Worm (Caenorhabditis elegans): ENCODE results near the gene F32D8.12.

The F32D8.12 gene

DNA sequence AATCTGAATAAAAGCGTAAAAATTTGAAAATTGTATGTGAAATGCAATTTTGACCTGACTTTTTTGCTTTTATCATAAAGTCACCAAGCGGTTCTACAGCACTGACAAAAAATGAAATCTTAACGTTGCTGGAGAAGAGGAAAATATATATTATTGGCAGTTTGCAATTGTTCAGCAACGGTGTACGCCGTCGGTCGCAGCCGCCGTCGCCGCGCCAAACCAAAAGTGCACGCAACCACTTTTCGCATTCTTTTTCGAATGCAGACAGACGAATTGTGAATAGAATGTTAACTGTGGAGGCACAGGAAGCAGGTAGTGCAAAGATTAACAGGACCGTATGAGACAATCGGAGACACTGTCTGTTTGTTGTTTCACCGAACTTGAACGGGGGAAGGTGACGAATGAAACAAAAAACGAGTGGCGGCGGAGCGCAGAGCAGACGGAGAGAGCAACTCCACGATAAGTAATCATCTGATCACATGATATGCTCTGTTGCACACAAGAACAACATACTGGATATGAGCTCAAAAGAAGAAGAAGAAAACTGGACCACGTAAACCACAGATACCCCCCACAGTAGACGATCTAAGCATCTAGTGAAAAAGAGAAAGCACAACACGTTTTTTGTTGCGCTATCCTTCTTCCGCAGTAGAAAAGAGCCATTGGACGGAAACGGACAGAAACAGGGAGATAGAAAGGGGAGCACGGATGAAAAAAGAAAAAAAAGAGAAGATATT is 33.8 kb downstream of the F32D8.12 start:
- TF ChIP-seq sea-1 (GFP tag; conservative IDR thresholded peaks at IDR 0.05) (no peak), aly-1 (tag; optimal IDR thresholded peaks at IDR 0.05) (no peak), F13C5.2 (tag; optimal IDR thresholded peaks at IDR 0.05) (no peak), B0310.2 (tag; optimal IDR thresholded peaks at IDR 0.05) (no peak), scrt-1 (GFP tag; IDR thresholded peaks at IDR 0.05) (no peak), tra-4 (tag; optimal IDR thresholded peaks at IDR 0.05) (no peak), ama-1 (optimal IDR thresholded peaks at IDR 0.05) (no peak), hmbx-1 (tag; optimal IDR thresholded peaks at IDR 0.05) (no peak), ets-7 (tag; optimal IDR thresholded peaks at IDR 0.05) (no peak)

DNA sequence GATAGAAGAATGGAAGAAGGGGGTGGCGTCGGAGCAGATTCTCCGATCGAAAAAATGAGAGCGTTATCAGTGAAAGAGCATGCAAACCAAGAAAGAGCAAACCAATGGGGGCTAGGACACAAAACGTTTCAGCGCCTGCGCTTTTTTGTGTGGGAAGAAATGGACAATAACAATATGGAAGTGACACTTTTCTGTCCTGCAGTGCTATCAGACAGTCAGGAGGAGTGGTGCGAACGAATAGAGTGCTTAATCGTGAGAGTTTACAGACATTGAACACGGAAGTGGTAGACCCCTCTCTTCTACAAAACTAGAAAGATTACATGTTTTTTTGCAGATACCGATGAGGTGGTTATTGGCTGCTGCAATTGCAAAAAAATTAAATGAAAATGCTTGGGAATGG is 35.5 kb downstream of the F32D8.12 start:
- no peak for TF ChIP-seq tbx-11 (GFP tag; IDR thresholded peaks at IDR 0.05)
- no peak for TF ChIP-seq ceh-13 (GFP tag; optimal IDR thresholded peaks at IDR 0.05)
- no peak for TF ChIP-seq B0310.2 (tag; optimal IDR thresholded peaks at IDR 0.05)
- TF ChIP-seq scrt-1 (GFP tag; IDR thresholded peaks at IDR 0.05): no peak
- no peak for TF ChIP-seq aly-1 (tag; optimal IDR thresholded peaks at IDR 0.05)
- TF ChIP-seq flt-1 (GFP tag; IDR thresholded peaks at IDR 0.05): no peak
- TF ChIP-seq ets-7 (tag; optimal IDR thresholded peaks at IDR 0.05): no peak
- TF ChIP-seq hmbx-1 (tag; optimal IDR thresholded peaks at IDR 0.05): no peak
- no peak for TF ChIP-seq tra-4 (tag; optimal IDR thresholded peaks at IDR 0.05)

DNA sequence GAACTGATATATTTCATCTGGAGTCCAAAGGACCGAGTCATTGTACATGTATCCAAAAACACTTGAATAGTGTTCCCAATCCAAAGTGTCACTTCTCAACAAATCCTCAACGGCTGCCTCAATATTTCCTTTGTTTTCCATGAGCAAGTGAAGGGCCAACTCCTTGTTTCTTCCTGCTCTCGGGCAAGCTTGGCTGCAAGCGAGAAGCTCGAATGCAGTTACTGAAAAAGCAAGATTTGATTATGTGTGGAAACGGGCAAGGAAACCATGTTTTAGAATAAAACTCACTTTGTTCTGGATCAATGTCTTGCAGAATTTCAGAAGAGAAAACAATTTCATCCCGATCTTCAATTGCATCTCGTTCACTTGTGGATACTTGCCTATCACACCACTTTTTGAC is 36.6 kb downstream of the F32D8.12 start:
- TF ChIP-seq hnd-1 (tag; optimal IDR thresholded peaks at IDR 0.05): no peak
- TF ChIP-seq sea-1 (GFP tag; conservative IDR thresholded peaks at IDR 0.05): no peak
- TF ChIP-seq tra-4 (tag; optimal IDR thresholded peaks at IDR 0.05): no peak
- TF ChIP-seq ama-1 (optimal IDR thresholded peaks at IDR 0.05): no peak
- no peak for TF ChIP-seq ets-7 (tag; optimal IDR thresholded peaks at IDR 0.05)

DNA sequence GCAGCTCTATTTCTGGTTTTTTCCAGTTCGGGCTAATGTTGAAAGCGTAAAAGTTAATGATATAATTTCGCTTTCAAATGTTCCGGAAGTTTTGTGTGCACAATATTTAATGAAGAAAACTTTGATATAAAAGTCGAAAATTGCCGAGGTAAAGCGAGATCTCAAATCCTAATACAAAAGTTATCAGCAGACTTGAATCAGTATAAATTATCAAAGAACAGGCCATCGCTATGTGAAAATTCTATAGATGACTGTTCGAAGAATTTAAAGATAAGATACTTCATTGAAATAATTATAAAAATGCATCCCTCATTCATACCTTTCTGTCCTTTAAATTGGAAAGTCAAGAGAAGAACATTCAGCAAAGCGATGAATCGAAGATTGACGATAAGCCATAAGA is 43.9 kb downstream of the F32D8.12 start, which contains the start of gene C29A12.6:
C29A12.6 (plus strand) TSS at position 301 of the 400 bp plus-strand sequence.
- TF ChIP-seq tbx-37 (GFP tag; conservative IDR thresholded peaks at IDR 0.05) (no peak), ama-1 (optimal IDR thresholded peaks at IDR 0.05) (no peak), flt-1 (GFP tag; IDR thresholded peaks at IDR 0.05) (no peak), F13C5.2 (tag; optimal IDR thresholded peaks at IDR 0.05) (no peak), aly-1 (tag; optimal IDR thresholded peaks at IDR 0.05) (no peak), pes-1 (GFP tag; IDR thresholded peaks at IDR 0.05) (no peak), ceh-36 (tag; optimal IDR thresholded peaks at IDR 0.05) (no peak), ets-7 (tag; optimal IDR thresholded peaks at IDR 0.05) (no peak), hnd-1 (tag; optimal IDR thresholded peaks at IDR 0.05) (no peak), hmbx-1 (tag; optimal IDR thresholded peaks at IDR 0.05) (no peak)

DNA sequence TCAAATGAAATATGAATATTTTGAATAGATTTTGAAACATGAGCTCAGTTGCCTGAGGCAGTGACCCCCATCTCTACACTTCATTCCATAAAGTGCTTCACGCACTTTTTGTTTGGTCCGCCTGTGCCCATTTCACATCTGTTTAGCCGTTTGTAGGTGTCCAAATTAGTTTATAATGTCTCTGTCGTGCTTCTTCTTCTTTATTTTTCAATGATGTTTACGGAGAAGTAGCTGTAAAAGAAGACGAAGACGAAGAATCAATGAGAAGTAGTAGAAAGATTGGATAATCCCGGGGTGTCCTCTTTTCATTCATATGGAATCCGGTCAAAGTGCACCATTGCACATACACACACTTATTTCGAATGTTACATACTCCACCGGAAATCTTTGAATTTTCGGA is 51.4 kb downstream of the F32D8.12 start:
- TF ChIP-seq aly-1 (tag; optimal IDR thresholded peaks at IDR 0.05) (no peak), flt-1 (GFP tag; IDR thresholded peaks at IDR 0.05) (no peak), tbx-37 (GFP tag; conservative IDR thresholded peaks at IDR 0.05) (no peak), F13C5.2 (tag; optimal IDR thresholded peaks at IDR 0.05) (no peak), hmbx-1 (tag; optimal IDR thresholded peaks at IDR 0.05) (no peak), hnd-1 (tag; optimal IDR thresholded peaks at IDR 0.05) (no peak), ama-1 (optimal IDR thresholded peaks at IDR 0.05) (no peak), tbx-11 (GFP tag; IDR thresholded peaks at IDR 0.05) (no peak), sea-1 (GFP tag; conservative IDR thresholded peaks at IDR 0.05) (no peak)

DNA sequence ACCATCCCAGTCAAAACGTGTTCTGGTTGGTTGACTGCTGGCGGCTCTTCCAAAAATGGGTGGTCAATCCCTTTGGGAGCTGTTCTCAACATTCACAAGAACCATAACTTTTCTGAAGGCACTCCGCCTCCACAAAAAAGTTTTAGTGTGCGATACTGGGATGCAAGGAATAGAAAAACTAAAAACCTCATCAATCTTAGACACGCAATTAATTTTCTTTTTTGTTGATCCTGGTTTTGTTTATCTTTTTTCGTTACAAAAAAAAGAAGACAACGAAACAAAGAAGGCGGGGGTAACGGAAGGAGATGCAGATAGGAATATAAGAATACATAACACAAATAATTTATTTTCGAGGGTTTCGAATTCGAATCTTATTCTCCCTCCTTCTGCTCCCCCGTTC is 52.6 kb downstream of the F32D8.12 start:
- no peak for TF ChIP-seq B0310.2 (tag; optimal IDR thresholded peaks at IDR 0.05)
- no peak for TF ChIP-seq tra-4 (tag; optimal IDR thresholded peaks at IDR 0.05)
- TF ChIP-seq tbx-11 (GFP tag; IDR thresholded peaks at IDR 0.05): no peak
- no peak for TF ChIP-seq ets-7 (tag; optimal IDR thresholded peaks at IDR 0.05)
- no peak for TF ChIP-seq ama-1 (optimal IDR thresholded peaks at IDR 0.05)
